Worm (Caenorhabditis elegans): ENCODE measurements around the gene K07C5.3.
A peak's percentile ranks its signal among the peaks of the same experiment; 100 is the strongest.

Gene K07C5.3

ce11 chrV:10361830-10362397 lies 19.1 kb downstream of the K07C5.3 start, which contains the start of gene cash-1:
Gene cash-1 (plus strand): TSS chrV:10362261.
- TF ChIP-seq ztf-4 (tag; optimal IDR thresholded peaks at IDR 0.05) (no peak), fos-1 (tag; optimal IDR thresholded peaks at IDR 0.05) (no peak), lsy-12 (tag; optimal IDR thresholded peaks at IDR 0.05) (no peak), sea-2 (GFP tag; optimal IDR thresholded peaks at IDR 0.05) (no peak), pqm-1 (tag; optimal IDR thresholded peaks at IDR 0.05) (peak; percentile 60), tbx-2 (tag; optimal IDR thresholded peaks at IDR 0.05) (no peak), ceh-16 (tag; optimal IDR thresholded peaks at IDR 0.05) (no peak), mml-1 (tag; optimal IDR thresholded peaks at IDR 0.05) (no peak), fkh-10 (GFP tag; optimal IDR thresholded peaks at IDR 0.05) (no peak), nhr-25 (tag; optimal IDR thresholded peaks at IDR 0.05) (peak; percentile 75), elt-2 (tag; optimal IDR thresholded peaks at IDR 0.05) (peak; percentile 77), nhr-28 (tag; optimal IDR thresholded peaks at IDR 0.05) (no peak), nhr-43 (tag; optimal IDR thresholded peaks at IDR 0.05; ENCODE audit: poor library complexity, severe bottlenecking) (no peak), nfya-1 (tag; optimal IDR thresholded peaks at IDR 0.05; ENCODE audit: insufficient read depth) (peak; percentile 74), egl-27 (tag; optimal IDR thresholded peaks at IDR 0.05) (no peak), lin-39 (tag; optimal IDR thresholded peaks at IDR 0.05) (peak; percentile 80), zag-1 (tag; optimal IDR thresholded peaks at IDR 0.05) (no peak), skn-1 (tag; optimal IDR thresholded peaks at IDR 0.05) (peak; percentile 38), unc-39 (tag; optimal IDR thresholded peaks at IDR 0.05) (no peak), egl-5 (tag; optimal IDR thresholded peaks at IDR 0.05) (no peak), nhr-11 (tag; optimal IDR thresholded peaks at IDR 0.05) (no peak), nhr-76 (tag; optimal IDR thresholded peaks at IDR 0.05) (no peak), nhr-23 (tag; optimal IDR thresholded peaks at IDR 0.05) (peak; percentile 66), fkh-2 (tag; optimal IDR thresholded peaks at IDR 0.05) (no peak), hmg-11 (tag; optimal IDR thresholded peaks at IDR 0.05) (no peak), ztf-11 (tag; optimal IDR thresholded peaks at IDR 0.05) (no peak), elt-1 (tag; optimal IDR thresholded peaks at IDR 0.05) (no peak), ceh-9 (tag; optimal IDR thresholded peaks at IDR 0.05) (no peak), aly-2 (tag; optimal IDR thresholded peaks at IDR 0.05) (no peak), nhr-237 (tag; optimal IDR thresholded peaks at IDR 0.05) (no peak), nhr-12 (tag; optimal IDR thresholded peaks at IDR 0.05) (no peak), nhr-67 (tag; optimal IDR thresholded peaks at IDR 0.05) (no peak), ama-1 (optimal IDR thresholded peaks at IDR 0.05) (no peak), ceh-82 (tag; optimal IDR thresholded peaks at IDR 0.05) (no peak), eor-1 (tag; optimal IDR thresholded peaks at IDR 0.05) (no peak), snpc-4 (tag; optimal IDR thresholded peaks at IDR 0.05) (peak; percentile 66), lin-15B (tag; optimal IDR thresholded peaks at IDR 0.05) (peak; percentile 93), unc-62 (GFP tag; optimal IDR thresholded peaks at IDR 0.05) (no peak), nhr-77 (tag; optimal IDR thresholded peaks at IDR 0.05) (no peak), daf-12 (tag; optimal IDR thresholded peaks at IDR 0.05) (no peak), R02D3.7 (tag; optimal IDR thresholded peaks at IDR 0.05) (no peak), pha-4 (tag; optimal IDR thresholded peaks at IDR 0.05) (peak; percentile 87), ceh-28 (tag; optimal IDR thresholded peaks at IDR 0.05) (peak; percentile 9), elt-3 (tag; optimal IDR thresholded peaks at IDR 0.05) (no peak)

ce11 chrV:10363834-10364233 lies 21.0 kb downstream of the K07C5.3 start:
- TF ChIP-seq egl-27 (tag; optimal IDR thresholded peaks at IDR 0.05), result no peak
- no peak for TF ChIP-seq mdl-1 (tag; optimal IDR thresholded peaks at IDR 0.05)
